Worm (Caenorhabditis elegans): ENCODE results near the gene snpc-3.1.
"Not testable (repeated sequence)": the region's sequence is repeated elsewhere in the genome, so short reads cannot be mapped to it uniquely, and the experiment has no call there.

snpc-3.1 gene

ce11 chrIV:5491054-5491453, 5.0 kb upstream of the snpc-3.1 start, which contains the start of gene B0273.115:
B0273.115 (minus strand) TSS chrIV:5491154.
- not testable (repeated sequence) for TF ChIP-seq ztf-3 (GFP tag; optimal IDR thresholded peaks at IDR 0.05); die-1 (tag; optimal IDR thresholded peaks at IDR 0.05); B0019.2 (GFP tag; conservative IDR thresholded peaks at IDR 0.05)

ce11 chrIV:5482723-5483122, 3.3 kb downstream of the snpc-3.1 start, which contains the start of gene T11F8.5:
T11F8.5 (plus strand) TSS chrIV:5483023.
- TF ChIP-seq snpc-1.1 (tag; optimal IDR thresholded peaks at IDR 0.05; ENCODE audit: insufficient read depth) (no peak), ceh-79 (tag; optimal IDR thresholded peaks at IDR 0.05) (no peak), sptf-2 (GFP tag; optimal IDR thresholded peaks at IDR 0.05) (no peak), tbp1 (GFP tag; optimal IDR thresholded peaks at IDR 0.05) (no peak), atf-7 (tag; optimal IDR thresholded peaks at IDR 0.05) (no peak), T26A5.8 (tag; optimal IDR thresholded peaks at IDR 0.05) (no peak), sdz-38 (tag; optimal IDR thresholded peaks at IDR 0.05) (no peak), attf-6 (GFP tag; IDR thresholded peaks at IDR 0.05) (no peak), lag-1 (GFP tag; IDR thresholded peaks at IDR 0.05) (no peak), attf-3 (GFP tag; conservative IDR thresholded peaks at IDR 0.05) (no peak), F39B2.1 (GFP tag; IDR thresholded peaks at IDR 0.05) (no peak), egrh-3 (GFP tag; IDR thresholded peaks at IDR 0.05) (no peak), lsl-1 (GFP tag; optimal IDR thresholded peaks at IDR 0.05) (no peak), hlh-12 (tag; optimal IDR thresholded peaks at IDR 0.05) (no peak)

ce11 chrIV:5482231-5482630, 3.8 kb downstream of the snpc-3.1 start, which contains the start of gene T11F8.12:
T11F8.12 (minus strand) TSS chrIV:5482331.
- TF ChIP-seq sdz-38 (tag; optimal IDR thresholded peaks at IDR 0.05) (no peak), nhr-80 (tag; optimal IDR thresholded peaks at IDR 0.05) (no peak), gei-17 (GFP tag; optimal IDR thresholded peaks at IDR 0.05) (no peak), tbp1 (GFP tag; optimal IDR thresholded peaks at IDR 0.05) (no peak), ama-1 (optimal IDR thresholded peaks at IDR 0.05) (no peak), ama-1 (GFP tag; optimal IDR thresholded peaks at IDR 0.05) (no peak), zfh-2 (GFP tag; conservative IDR thresholded peaks at IDR 0.05) (no peak), Y67H2A.10 (GFP tag; conservative IDR thresholded peaks at IDR 0.05) (no peak), ceh-27 (GFP tag; optimal IDR thresholded peaks at IDR 0.05) (no peak), F55B11.4 (tag; optimal IDR thresholded peaks at IDR 0.05; ENCODE audit: borderline replicate concordance, insufficient read depth) (no peak), ets-4 (GFP tag; optimal IDR thresholded peaks at IDR 0.05) (no peak), fkh-3 (tag; optimal IDR thresholded peaks at IDR 0.05) (no peak), egl-44 (GFP tag; IDR thresholded peaks at IDR 0.05) (no peak), ceh-79 (tag; optimal IDR thresholded peaks at IDR 0.05) (no peak), pbrm-1 (GFP tag; IDR thresholded peaks at IDR 0.05) (no peak), unc-62 (GFP tag; optimal IDR thresholded peaks at IDR 0.05) (no peak)

- TF ChIP-seq rcor-1 (GFP tag; IDR thresholded peaks at IDR 0.05) (no peak), die-1 (tag; optimal IDR thresholded peaks at IDR 0.05) (no peak), efl-1 (GFP tag; optimal IDR thresholded peaks at IDR 0.05) (peak; percentile 21), dox-1 (GFP tag; IDR thresholded peaks at IDR 0.05) (no peak), B0019.2 (GFP tag; conservative IDR thresholded peaks at IDR 0.05) (no peak), mcd-1 (GFP tag; IDR thresholded peaks at IDR 0.05) (no peak), attf-3 (GFP tag; conservative IDR thresholded peaks at IDR 0.05) (no peak)
Observed at ce11 chrIV:5479289-5479688, 6.8 kb downstream of the snpc-3.1 start, which contains the start of gene T11F8.1. T11F8.1 (plus strand) TSS chrIV:5479589.
